Fruit fly (Drosophila melanogaster): ENCODE measurements around the gene CG11600.
A peak's percentile ranks its signal among the peaks of the same experiment; 100 is the strongest.

DNA sequence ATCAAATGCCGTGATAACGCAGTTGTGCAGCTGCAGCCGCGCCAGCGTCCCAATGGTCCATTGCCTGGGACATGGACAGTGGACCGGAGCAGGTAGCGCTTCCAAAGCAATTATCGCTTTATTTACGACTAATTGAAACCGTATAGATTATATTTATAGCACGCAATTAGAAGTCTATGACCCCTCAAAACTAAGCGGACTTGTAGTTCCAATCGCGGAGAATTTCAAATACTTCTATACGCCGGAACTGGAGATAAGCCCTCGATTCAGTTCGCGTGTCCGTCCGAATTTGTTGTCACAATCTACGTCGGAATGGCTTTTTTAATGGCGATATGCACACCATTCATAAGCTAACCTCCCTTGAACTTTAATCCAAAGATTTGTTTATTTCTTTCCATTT, 49.0 kb downstream of the CG11600 start:
- TF ChIP-seq CG7045 (GFP tag; optimal IDR thresholded peaks at IDR 0.05) (peak; percentile 20), tj (GFP tag; optimal IDR thresholded peaks at IDR 0.05) (no peak), CG14711 (tag; optimal IDR thresholded peaks at IDR 0.05) (peak; percentile 15)
